Fruit fly (Drosophila melanogaster): ENCODE measurements around the gene NFAT.

The NFAT gene

DNA sequence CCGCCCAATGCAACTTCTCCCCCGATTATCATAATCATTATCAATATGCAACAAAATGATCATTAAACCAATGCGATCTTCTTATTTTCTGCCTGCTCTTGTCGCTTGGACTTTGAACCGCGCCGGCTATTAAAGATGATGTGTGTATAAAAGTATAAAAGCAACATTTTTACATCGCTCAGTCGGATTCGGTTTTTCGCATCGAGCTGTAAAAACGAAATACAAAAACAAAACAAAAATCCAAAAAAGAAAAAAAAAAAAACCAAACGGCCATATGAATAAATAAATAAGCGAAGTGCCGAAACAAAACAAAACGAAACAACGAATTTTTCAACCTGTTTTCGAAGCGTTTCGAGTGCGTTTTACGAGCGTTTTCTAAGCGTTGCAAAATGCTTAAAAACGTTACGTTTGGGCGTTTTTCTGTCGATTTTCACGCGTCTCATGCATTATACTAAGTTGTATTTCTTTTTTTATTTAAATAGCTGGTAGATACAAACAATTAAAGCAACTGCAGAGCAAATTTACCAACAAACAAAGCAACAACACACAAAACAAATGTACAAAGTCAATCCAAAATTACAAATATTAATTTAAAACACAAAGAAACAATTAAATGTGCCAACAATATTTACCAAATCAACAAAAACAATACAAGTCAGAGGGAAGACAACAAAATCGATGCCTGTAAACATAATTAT is 20.3 kb downstream of the NFAT start:
- TF ChIP-seq Mio (GFP tag; optimal IDR thresholded peaks at IDR 0.05): no peak
- TF ChIP-seq OdsH (GFP tag; optimal IDR thresholded peaks at IDR 0.05): no peak
- TF ChIP-seq CrebA (GFP tag; optimal IDR thresholded peaks at IDR 0.05; ENCODE audit: borderline replicate concordance): peak; percentile 19
- peak; percentile 58 for TF ChIP-seq Hnf4 (GFP tag; optimal IDR thresholded peaks at IDR 0.05)
- TF ChIP-seq psq (GFP tag; optimal IDR thresholded peaks at IDR 0.05): peak; percentile 40

DNA sequence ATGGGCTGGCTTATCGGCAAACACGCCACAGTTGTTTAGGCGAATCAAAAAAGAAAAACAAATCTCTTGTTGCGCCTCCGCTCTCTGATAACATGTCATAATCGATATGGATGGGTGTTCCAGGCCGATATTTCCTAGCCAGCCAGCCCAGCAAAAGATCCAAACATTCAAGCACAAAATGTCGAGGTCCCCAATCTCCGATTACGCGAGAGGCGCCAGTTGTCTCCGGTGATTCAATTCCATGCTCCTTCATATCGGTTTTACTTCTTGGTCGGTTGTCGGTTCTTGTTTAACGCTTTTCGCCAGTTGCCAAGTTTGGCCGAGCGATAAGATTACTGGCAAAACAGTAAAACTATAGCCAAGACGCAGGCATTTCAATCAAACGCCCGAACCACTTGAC is 21.6 kb downstream of the NFAT start:
- TF ChIP-seq Mio (GFP tag; optimal IDR thresholded peaks at IDR 0.05) (no peak), Sp1 (GFP tag; optimal IDR thresholded peaks at IDR 0.05) (no peak), OdsH (GFP tag; optimal IDR thresholded peaks at IDR 0.05) (no peak), Hnf4 (GFP tag; optimal IDR thresholded peaks at IDR 0.05) (no peak), jim (GFP tag; optimal IDR thresholded peaks at IDR 0.05) (no peak), Hr78 (GFP tag; optimal IDR thresholded peaks at IDR 0.05) (no peak), psq (GFP tag; optimal IDR thresholded peaks at IDR 0.05) (no peak), pan (optimal IDR thresholded peaks at IDR 0.05) (no peak), woc (GFP tag; optimal IDR thresholded peaks at IDR 0.05) (no peak), rgr (GFP tag; optimal IDR thresholded peaks at IDR 0.05) (no peak), lola (GFP tag; optimal IDR thresholded peaks at IDR 0.05) (no peak), dmrt93B (GFP tag; optimal IDR thresholded peaks at IDR 0.05) (no peak), brk (GFP tag; optimal IDR thresholded peaks at IDR 0.05) (no peak)

DNA sequence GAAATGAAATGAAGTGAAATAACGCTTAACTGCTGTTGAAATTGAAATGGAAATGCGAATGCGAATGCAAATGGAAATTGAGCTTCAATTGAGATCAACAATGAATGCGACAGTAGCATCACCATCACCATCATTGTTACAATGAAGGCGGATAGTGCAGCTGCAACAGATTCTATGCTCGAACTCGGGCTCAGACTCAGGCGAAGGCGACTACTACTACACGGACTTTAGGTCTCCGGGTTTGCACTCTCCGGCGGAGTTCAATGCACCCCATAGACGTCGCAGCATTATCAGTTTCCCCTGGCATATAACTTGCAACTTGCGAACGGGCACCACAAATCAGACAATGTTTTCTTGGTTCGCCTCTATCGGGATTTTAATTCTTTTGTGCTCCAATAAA is 24.3 kb downstream of the NFAT start:
- no peak for TF ChIP-seq pan (optimal IDR thresholded peaks at IDR 0.05)
- no peak for TF ChIP-seq CrebA (GFP tag; optimal IDR thresholded peaks at IDR 0.05; ENCODE audit: borderline replicate concordance)
- TF ChIP-seq Myc (optimal IDR thresholded peaks at IDR 0.05): no peak
- TF ChIP-seq Hnf4 (GFP tag; optimal IDR thresholded peaks at IDR 0.05): no peak
- TF ChIP-seq foxo (GFP tag; optimal IDR thresholded peaks at IDR 0.05): no peak
- TF ChIP-seq Hr78 (GFP tag; optimal IDR thresholded peaks at IDR 0.05): no peak
- TF ChIP-seq Dfd (GFP tag; optimal IDR thresholded peaks at IDR 0.05): no peak
- no peak for TF ChIP-seq HLH106 (tag; optimal IDR thresholded peaks at IDR 0.05)
- TF ChIP-seq rgr (GFP tag; optimal IDR thresholded peaks at IDR 0.05): no peak
- no peak for TF ChIP-seq dl (GFP tag; optimal IDR thresholded peaks at IDR 0.05; ENCODE audit: insufficient read depth in 1 of 2, partially characterized antibody in 2 of 2)
- no peak for TF ChIP-seq fru (GFP tag; optimal IDR thresholded peaks at IDR 0.05)

DNA sequence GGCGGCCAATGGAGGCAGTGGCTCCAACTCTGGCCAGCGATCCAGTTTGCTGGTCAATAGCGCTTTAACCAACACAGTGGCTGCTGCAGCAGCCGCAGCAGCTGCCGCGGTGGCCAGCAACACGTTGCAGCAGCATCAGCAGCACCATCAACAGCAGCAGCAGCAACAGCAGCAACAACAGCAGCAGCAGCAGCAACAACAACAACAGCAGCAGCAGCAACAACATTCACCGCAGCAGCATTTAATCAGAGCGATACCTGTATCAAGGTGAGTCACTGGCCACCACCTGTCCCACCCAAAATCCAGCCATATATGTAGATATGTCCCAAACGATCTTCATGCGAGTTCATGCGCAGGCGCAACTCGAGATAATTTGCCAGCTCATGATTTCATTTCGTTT is 25.3 kb downstream of the NFAT start:
- TF ChIP-seq rgr (GFP tag; optimal IDR thresholded peaks at IDR 0.05) (no peak), Dfd (GFP tag; optimal IDR thresholded peaks at IDR 0.05) (peak; percentile 84)

DNA sequence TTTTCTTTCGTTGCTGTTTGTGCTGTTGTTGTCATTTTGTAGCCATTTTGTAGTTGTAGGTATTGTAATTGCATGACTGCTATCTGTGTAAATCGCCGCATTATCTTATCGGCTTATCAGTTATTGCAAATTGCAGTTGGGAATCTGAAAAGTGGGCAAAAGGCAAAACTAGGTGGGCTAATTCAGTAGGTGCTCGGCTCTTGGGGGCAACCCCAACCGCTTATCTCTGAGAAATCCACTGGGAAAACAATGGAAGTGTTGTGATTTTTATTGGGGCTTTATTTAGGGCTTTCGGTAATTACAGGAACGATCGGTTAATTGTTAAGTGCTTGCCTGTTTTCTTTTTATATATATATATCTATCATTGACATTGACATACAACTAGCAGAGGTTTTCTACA is 26.6 kb downstream of the NFAT start:
- TF ChIP-seq Rel (GFP tag; optimal IDR thresholded peaks at IDR 0.05) (no peak), Rel (tag; optimal IDR thresholded peaks at IDR 0.05) (peak; percentile 40), Dif (GFP tag; optimal IDR thresholded peaks at IDR 0.05; ENCODE audit: partially characterized antibody) (no peak), fru (GFP tag; optimal IDR thresholded peaks at IDR 0.05) (no peak), Hr83 (GFP tag; optimal IDR thresholded peaks at IDR 0.05; ENCODE audit: poor library complexity, severe bottlenecking) (no peak), dl (GFP tag; optimal IDR thresholded peaks at IDR 0.05; ENCODE audit: insufficient read depth in 1 of 2, partially characterized antibody in 2 of 2) (no peak), Jra (GFP tag; optimal IDR thresholded peaks at IDR 0.05) (no peak), tai (GFP tag; optimal IDR thresholded peaks at IDR 0.05) (no peak)

DNA sequence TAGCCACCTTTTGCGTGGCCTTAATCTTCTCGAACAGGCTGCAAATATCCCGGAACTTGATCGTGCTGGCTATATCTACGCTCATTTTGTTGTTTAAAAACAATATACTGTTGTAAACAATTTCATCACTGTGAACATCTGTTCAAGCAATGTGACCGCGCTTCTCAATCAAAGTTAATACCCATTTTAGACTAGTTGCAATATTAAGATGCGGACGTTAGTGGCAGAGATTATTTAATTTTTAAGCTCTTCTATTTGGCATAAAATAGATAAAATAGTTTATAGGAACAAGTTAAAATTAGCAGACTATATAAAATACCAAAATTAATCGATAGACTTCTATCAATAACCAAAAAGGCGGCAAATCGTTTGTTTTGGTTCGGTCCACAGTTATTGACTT is 43.1 kb downstream of the NFAT start, which contains the start of the genes DNAlig4 and CG11164:
Gene DNAlig4, minus strand, starts transcription at position 156 of the 400 bp plus-strand sequence.
Gene CG11164, plus strand, starts transcription at position 359 of the 400 bp plus-strand sequence.
- TF ChIP-seq Hr78 (GFP tag; optimal IDR thresholded peaks at IDR 0.05) (no peak), dl (GFP tag; optimal IDR thresholded peaks at IDR 0.05; ENCODE audit: insufficient read depth in 1 of 2, partially characterized antibody in 2 of 2) (no peak), fru (GFP tag; optimal IDR thresholded peaks at IDR 0.05) (no peak), br (GFP tag; optimal IDR thresholded peaks at IDR 0.05) (no peak), jim (GFP tag; optimal IDR thresholded peaks at IDR 0.05) (no peak), ey (GFP tag; optimal IDR thresholded peaks at IDR 0.05) (no peak), Mio (GFP tag; optimal IDR thresholded peaks at IDR 0.05) (no peak), h (GFP tag; optimal IDR thresholded peaks at IDR 0.05) (no peak), Hr83 (GFP tag; optimal IDR thresholded peaks at IDR 0.05; ENCODE audit: poor library complexity, severe bottlenecking) (no peak), CG9705 (GFP tag; optimal IDR thresholded peaks at IDR 0.05) (no peak), Vsx2 (GFP tag; optimal IDR thresholded peaks at IDR 0.05; ENCODE audit: partially characterized antibody) (no peak), Jra (GFP tag; optimal IDR thresholded peaks at IDR 0.05) (no peak), Abd-B (GFP tag; optimal IDR thresholded peaks at IDR 0.05) (no peak), sage (GFP tag; optimal IDR thresholded peaks at IDR 0.05) (no peak), dmrt93B (GFP tag; optimal IDR thresholded peaks at IDR 0.05) (no peak), Sp1 (GFP tag; optimal IDR thresholded peaks at IDR 0.05) (no peak), rgr (GFP tag; optimal IDR thresholded peaks at IDR 0.05) (no peak)

Measured in whole organism, wandering third instar larva.